Worm (Caenorhabditis elegans) whole organism, L3 larva: ENCODE results near the gene subs-4.

ENCODE experiments used
- R02D3.7 ChIP-seq: fragments of 150-350 bp; optimal IDR thresholded peaks from 2 replicates; lab custom pipeline; 2014; ENCODE audit warnings: missing biosample characterization, missing genetic modification characterization
- ZK546.5 ChIP-seq: sonication (generic microtip); optimal IDR thresholded peaks from 2 replicates; lab custom pipeline; 2017; ENCODE audit warnings: missing biosample characterization, missing genetic modification characterization
- aly-2 ChIP-seq: fragments of 150-350 bp; optimal IDR thresholded peaks from 2 replicates; lab custom pipeline; 2014; ENCODE audit warnings: missing biosample characterization, missing genetic modification characterization
- ama-1 ChIP-seq: fragments of 150-350 bp; optimal IDR thresholded peaks from 2 replicates; lab custom pipeline; 2018
- ceh-16 ChIP-seq: sonication (generic microtip); optimal IDR thresholded peaks from 2 replicates; lab custom pipeline; 2017; ENCODE audit warnings: missing biosample characterization, missing genetic modification characterization
- ceh-28 ChIP-seq: fragments of 150-350 bp; optimal IDR thresholded peaks from 2 replicates; lab custom pipeline; 2014; ENCODE audit warnings: missing biosample characterization, missing genetic modification reagents, missing genetic modification characterization
- ceh-82 ChIP-seq: fragments of 150-350 bp; optimal IDR thresholded peaks from 2 replicates; lab custom pipeline; 2014; ENCODE audit warnings: missing biosample characterization, missing genetic modification characterization
- ceh-9 ChIP-seq: sonication (generic microtip); optimal IDR thresholded peaks from 2 replicates; lab custom pipeline; 2018; ENCODE audit warnings: missing biosample characterization, missing genetic modification characterization
- daf-12 ChIP-seq: fragments of 150-350 bp; optimal IDR thresholded peaks from 2 replicates; lab custom pipeline; 2014; ENCODE audit warnings: missing biosample characterization, missing genetic modification reagents, missing genetic modification characterization
- egl-27 ChIP-seq: sonication (generic microtip); optimal IDR thresholded peaks from 4 replicates; lab custom pipeline; 2017; ENCODE audit warnings: missing biosample characterization, missing genetic modification reagents, missing genetic modification characterization
- egl-5 ChIP-seq: fragments of 150-350 bp; optimal IDR thresholded peaks from 2 replicates; lab custom pipeline; 2017; ENCODE audit warnings: missing biosample characterization, missing genetic modification reagents, missing genetic modification characterization, inconsistent platforms
- elt-1 ChIP-seq: fragments of 150-350 bp; optimal IDR thresholded peaks from 2 replicates; lab custom pipeline; 2014; ENCODE audit warnings: missing biosample characterization, missing genetic modification characterization
- elt-2 ChIP-seq: sonication (generic microtip); optimal IDR thresholded peaks from 2 replicates; lab custom pipeline; 2016; ENCODE audit warnings: missing genetic modification reagents, mild to moderate bottlenecking, missing genetic modification characterization, missing compliant biosample characterization
- elt-3 ChIP-seq, 3 experiments: fragments of 150-350 bp in 1 of 3; sonication (generic microtip) in 2 of 3; optimal IDR thresholded peaks; 2 replicates in 2 of 3; 4 replicates in 1 of 3; lab custom pipeline; 2014 to 2017; ENCODE audit warnings: missing biosample characterization in 3 of 3, missing genetic modification characterization in 3 of 3
- eor-1 ChIP-seq, 2 experiments: fragments of 150-350 bp; optimal IDR thresholded peaks; 2 replicates each; lab custom pipeline; 2014 to 2018; ENCODE audit warnings: missing biosample characterization in 2 of 2, missing genetic modification characterization in 2 of 2
- fkh-10 ChIP-seq: sonication (generic microtip); optimal IDR thresholded peaks from 2 replicates; lab custom pipeline; 2017; ENCODE audit warnings: missing biosample characterization, missing genetic modification reagents, missing genetic modification characterization
- fkh-2 ChIP-seq: fragments of 150-350 bp; optimal IDR thresholded peaks from 2 replicates; lab custom pipeline; 2014; ENCODE audit warnings: missing biosample characterization, missing genetic modification reagents, missing genetic modification characterization
- fos-1 ChIP-seq: fragments of 150-350 bp; optimal IDR thresholded peaks from 2 replicates; lab custom pipeline; 2014; ENCODE audit warnings: missing biosample characterization, missing genetic modification characterization
- hmg-11 ChIP-seq: sonication (generic microtip); optimal IDR thresholded peaks from 2 replicates; lab custom pipeline; 2016; ENCODE audit warnings: missing genetic modification characterization, missing compliant biosample characterization
- jun-1 ChIP-seq: fragments of 150-350 bp; optimal IDR thresholded peaks from 2 replicates; lab custom pipeline; 2014; ENCODE audit warnings: missing biosample characterization, missing genetic modification reagents, missing genetic modification characterization
- lin-15B ChIP-seq: fragments of 150-350 bp; optimal IDR thresholded peaks from 2 replicates; lab custom pipeline; 2014; ENCODE audit warnings: missing biosample characterization, missing genetic modification characterization
- lin-39 ChIP-seq: fragments of 150-350 bp; optimal IDR thresholded peaks from 2 replicates; lab custom pipeline; 2018; ENCODE audit warnings: missing biosample characterization, missing genetic modification reagents, missing genetic modification characterization
- lsy-12 ChIP-seq: sonication (generic microtip); optimal IDR thresholded peaks from 2 replicates; lab custom pipeline; 2016; ENCODE audit warnings: mild to moderate bottlenecking, missing genetic modification characterization, missing compliant biosample characterization
- mdl-1 ChIP-seq: fragments of 150-350 bp; optimal IDR thresholded peaks from 2 replicates; lab custom pipeline; 2014; ENCODE audit warnings: missing biosample characterization, missing genetic modification characterization
- mml-1 ChIP-seq: fragments of 150-350 bp; sonication (generic microtip); optimal IDR thresholded peaks from 3 replicates; lab custom pipeline; 2014; ENCODE audit warnings: missing biosample characterization, missing genetic modification characterization
- nfya-1 ChIP-seq: sonication (generic microtip); optimal IDR thresholded peaks from 2 replicates; lab custom pipeline; 2017; ENCODE audit warnings: missing genetic modification characterization, mild to moderate bottlenecking, missing compliant biosample characterization, antibody characterized with exemption, moderate library complexity; ENCODE audit not compliant: insufficient read depth
- nhr-11 ChIP-seq: fragments of 150-350 bp; optimal IDR thresholded peaks from 2 replicates; lab custom pipeline; 2014; ENCODE audit warnings: missing biosample characterization, missing genetic modification characterization
- nhr-12 ChIP-seq: fragments of 150-350 bp; optimal IDR thresholded peaks from 2 replicates; lab custom pipeline; 2014; ENCODE audit warnings: missing biosample characterization, missing genetic modification characterization
- nhr-23 ChIP-seq: fragments of 150-350 bp; optimal IDR thresholded peaks from 2 replicates; lab custom pipeline; 2014; ENCODE audit warnings: missing biosample characterization, missing genetic modification reagents, missing genetic modification characterization
- nhr-237 ChIP-seq: fragments of 150-350 bp; optimal IDR thresholded peaks from 2 replicates; lab custom pipeline; 2014; ENCODE audit warnings: missing biosample characterization, missing genetic modification characterization
- nhr-25 ChIP-seq: sonication (generic microtip); optimal IDR thresholded peaks from 2 replicates; lab custom pipeline; 2017; ENCODE audit warnings: missing biosample characterization, missing genetic modification characterization
- nhr-28 ChIP-seq: fragments of 150-350 bp; optimal IDR thresholded peaks from 2 replicates; lab custom pipeline; 2014; ENCODE audit warnings: missing biosample characterization, missing genetic modification characterization
- nhr-43 ChIP-seq: sonication (generic microtip); optimal IDR thresholded peaks from 2 replicates; lab custom pipeline; 2016; ENCODE audit warnings: mild to moderate bottlenecking, missing genetic modification characterization, missing compliant biosample characterization; ENCODE audit not compliant: poor library complexity, severe bottlenecking
- nhr-67 ChIP-seq: fragments of 150-350 bp; optimal IDR thresholded peaks from 2 replicates; lab custom pipeline; 2014; ENCODE audit warnings: missing biosample characterization, missing genetic modification characterization
- nhr-76 ChIP-seq: fragments of 150-350 bp; sonication (generic microtip); optimal IDR thresholded peaks from 5 replicates; lab custom pipeline; 2014; ENCODE audit warnings: missing biosample characterization, missing genetic modification characterization
- nhr-77 ChIP-seq: fragments of 150-350 bp; optimal IDR thresholded peaks from 2 replicates; lab custom pipeline; 2014; ENCODE audit warnings: missing biosample characterization, missing genetic modification characterization
- pha-4 ChIP-seq: fragments of 150-350 bp; optimal IDR thresholded peaks from 2 replicates; lab custom pipeline; 2014; ENCODE audit warnings: missing biosample characterization, missing genetic modification reagents, missing genetic modification characterization
- pqm-1 ChIP-seq: fragments of 150-350 bp; optimal IDR thresholded peaks from 2 replicates; lab custom pipeline; 2017; ENCODE audit warnings: missing biosample characterization, missing genetic modification characterization, inconsistent platforms
- sea-2 ChIP-seq: fragments of 150-350 bp; sonication (generic microtip); optimal IDR thresholded peaks from 4 replicates; lab custom pipeline; 2014; ENCODE audit warnings: missing biosample characterization, missing genetic modification reagents, missing genetic modification characterization
- skn-1 ChIP-seq: fragments of 150-350 bp; optimal IDR thresholded peaks from 2 replicates; lab custom pipeline; 2014; ENCODE audit warnings: missing biosample characterization, missing genetic modification characterization
- snpc-4 ChIP-seq: fragments of 150-350 bp; optimal IDR thresholded peaks from 2 replicates; lab custom pipeline; 2014; ENCODE audit warnings: missing biosample characterization, missing genetic modification characterization
- tbx-2 ChIP-seq: sonication (generic microtip); optimal IDR thresholded peaks from 2 replicates; lab custom pipeline; 2016; ENCODE audit warnings: mild to moderate bottlenecking, missing genetic modification characterization, missing compliant biosample characterization
- unc-39 ChIP-seq: sonication (generic microtip); optimal IDR thresholded peaks from 4 replicates; lab custom pipeline; 2017; ENCODE audit warnings: missing biosample characterization, missing genetic modification characterization
- unc-62 ChIP-seq: fragments of 150-350 bp; sonication (generic microtip); optimal IDR thresholded peaks from 4 replicates; lab custom pipeline; 2014; ENCODE audit warnings: missing biosample characterization, missing genetic modification reagents, missing genetic modification characterization
- zag-1 ChIP-seq: fragments of 150-350 bp; optimal IDR thresholded peaks from 2 replicates; lab custom pipeline; 2014; ENCODE audit warnings: missing biosample characterization, missing genetic modification characterization
- ztf-11 ChIP-seq: fragments of 150-350 bp; optimal IDR thresholded peaks from 2 replicates; lab custom pipeline; 2014; ENCODE audit warnings: missing biosample characterization, missing genetic modification characterization
- ztf-4 ChIP-seq: fragments of 150-350 bp; optimal IDR thresholded peaks from 2 replicates; lab custom pipeline; 2014; ENCODE audit warnings: missing biosample characterization, missing genetic modification characterization

The subs-4 gene

DNA sequence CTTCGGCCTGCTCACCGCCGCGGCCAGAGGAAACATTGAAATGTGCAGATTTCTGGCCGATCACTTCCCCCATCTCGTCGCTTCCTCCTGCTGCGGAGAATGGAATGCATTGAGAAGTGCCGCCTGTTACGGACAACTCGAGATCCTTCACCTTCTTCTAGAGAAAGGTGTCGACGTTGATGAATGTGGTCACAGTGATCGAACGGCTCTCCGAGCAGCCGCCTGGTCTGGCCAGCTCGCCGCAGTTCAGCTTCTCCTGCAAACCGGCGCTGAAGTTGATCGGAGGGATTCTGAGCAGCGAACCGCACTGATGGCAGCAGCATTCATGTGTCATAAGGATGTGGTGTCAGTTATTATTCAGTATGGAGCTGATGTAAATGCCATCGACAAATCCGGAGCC lies 19.1 kb upstream of the subs-4 start:
- TF ChIP-seq egl-5 (tag; lab: Kevin White, UChicago) (no peak), elt-2 (tag; lab: Kevin White, UChicago) (no peak), sea-2 (GFP tag; lab: Kevin White, UChicago) (no peak), R02D3.7 (tag; lab: Kevin White, UChicago) (no peak)

DNA sequence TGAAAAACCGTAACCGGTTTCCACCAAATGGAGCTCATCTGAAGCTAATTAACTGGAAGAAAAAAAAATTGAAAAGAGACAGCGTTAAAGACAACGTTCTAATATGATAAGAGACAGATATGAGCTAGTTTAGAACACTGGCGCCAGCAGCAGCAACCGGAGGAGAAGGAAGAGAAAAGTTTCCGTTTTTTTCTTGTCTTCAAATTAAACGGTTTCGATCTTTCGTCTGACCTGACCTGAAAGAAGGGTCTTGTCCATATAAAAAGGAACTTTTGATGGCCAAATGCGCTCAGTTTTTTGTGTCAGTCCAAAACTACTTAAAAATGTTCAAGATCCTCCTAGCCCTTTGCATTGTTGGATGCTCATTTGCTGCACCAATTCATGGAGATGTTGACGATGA lies 15.6 kb upstream of the subs-4 start, which contains the start of gene T28D6.3:
Gene T28D6.3 (plus strand): TSS at position 301 of the 400 bp plus-strand sequence.
- peak; percentile 30 for TF ChIP-seq nhr-23 (tag; lab: Kevin White, UChicago)
- no peak for TF ChIP-seq pqm-1
- TF ChIP-seq, all 47 proteins: peak for 1

DNA sequence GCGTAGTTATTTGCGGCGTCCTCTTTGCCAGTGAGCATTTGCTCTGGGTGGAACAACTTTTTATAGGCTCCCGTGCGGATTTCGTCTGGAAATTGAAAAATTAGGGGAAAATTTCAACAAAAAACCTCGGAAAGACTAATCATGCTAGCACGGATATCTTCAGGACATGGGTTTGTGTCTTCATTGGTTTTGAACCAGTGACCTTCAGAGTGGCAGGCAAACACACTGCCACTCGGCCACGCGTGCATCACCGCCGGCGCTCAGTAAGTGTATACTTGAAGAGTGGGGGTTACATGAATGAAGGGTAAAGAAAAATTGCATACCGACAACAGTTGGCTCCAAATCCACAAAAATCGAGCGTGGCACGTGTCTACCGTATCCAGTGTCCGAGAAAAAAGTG lies 10.8 kb upstream of the subs-4 start:
- TF ChIP-seq ceh-16 (tag; lab: Kevin White, UChicago) (no peak), nhr-43 (tag; lab: Kevin White, UChicago) (peak; percentile 63), ceh-28 (tag; lab: Kevin White, UChicago) (no peak), nhr-76 (tag; lab: Kevin White, UChicago) (no peak), nhr-67 (tag; lab: Kevin White, UChicago) (no peak), lin-15B (peak; percentile 30), ztf-11 (tag; lab: Kevin White, UChicago) (no peak), ztf-4 (no peak), nhr-12 (no peak), nhr-237 (tag; lab: Kevin White, UChicago) (no peak), aly-2 (no peak), egl-5 (tag; lab: Kevin White, UChicago) (no peak), mml-1 (tag; lab: Kevin White, UChicago) (no peak), nhr-25 (no peak), eor-1 (tag; optimal IDR thresholded peaks at IDR 0.05; lab: Kevin White, UChicago) (no peak), ZK546.5 (tag; lab: Kevin White, UChicago) (no peak), pha-4 (peak; percentile 37), elt-2 (tag; lab: Kevin White, UChicago) (peak; percentile 42), pqm-1 (no peak), zag-1 (tag; lab: Kevin White, UChicago) (no peak), sea-2 (GFP tag; lab: Kevin White, UChicago) (no peak), mdl-1 (tag; lab: Kevin White, UChicago) (no peak), hmg-11 (tag; lab: Kevin White, UChicago) (peak; percentile 48), ceh-82 (no peak), lin-39 (tag; lab: Kevin White, UChicago) (peak; percentile 61), elt-3 (tag; optimal IDR thresholded peaks at IDR 0.05; lab: Kevin White, UChicago) (no peak), ceh-9 (no peak), R02D3.7 (tag; lab: Kevin White, UChicago) (no peak), elt-1 (no peak), fkh-10 (GFP tag; lab: Kevin White, UChicago) (no peak), nhr-23 (tag; lab: Kevin White, UChicago) (no peak), ama-1 (lab: Kevin White, UChicago) (no peak), nfya-1 (tag; lab: Kevin White, UChicago) (peak; percentile 65), nhr-77 (tag; lab: Kevin White, UChicago) (no peak), daf-12 (tag; lab: Kevin White, UChicago) (no peak), unc-39 (tag; lab: Kevin White, UChicago) (no peak), fkh-2 (tag; lab: Kevin White, UChicago) (no peak), egl-27 (tag; lab: Kevin White, UChicago) (no peak), jun-1 (no peak), skn-1 (tag; lab: Kevin White, UChicago) (peak; percentile 67), snpc-4 (peak; percentile 52), nhr-28 (tag; lab: Kevin White, UChicago) (no peak), unc-62 (GFP tag; lab: Kevin White, UChicago) (no peak), nhr-11 (tag; lab: Kevin White, UChicago) (no peak), fos-1 (tag; lab: Kevin White, UChicago) (no peak), tbx-2 (tag; lab: Kevin White, UChicago) (peak; percentile 2), lsy-12 (tag; lab: Kevin White, UChicago) (peak; percentile 69)
